Fruit fly (Drosophila melanogaster): ENCODE data around the gene Akt.

Akt gene

dm6 chr3R:16049369-16049768 lies 49.7 kb upstream of the Akt start, which contains the start of the genes IKKbeta and CG5013 (continued):
- no peak for TF ChIP-seq wek (GFP tag; optimal IDR thresholded peaks at IDR 0.05)
- TF ChIP-seq CG1024 (GFP tag; IDR thresholded peaks at IDR 0.05), result no peak
- no peak for TF ChIP-seq CG2199 (GFP tag; IDR thresholded peaks at IDR 0.05)
- no peak for TF ChIP-seq TFAM (GFP tag; optimal IDR thresholded peaks at IDR 0.05)
- no peak for TF ChIP-seq bowl (GFP tag; IDR thresholded peaks at IDR 0.05)
- TF ChIP-seq CG1603 (tag; optimal IDR thresholded peaks at IDR 0.05), result peak; percentile 73
- no peak for TF ChIP-seq CG12236 (GFP tag; optimal IDR thresholded peaks at IDR 0.05)
- TF ChIP-seq CG1647 (GFP tag; optimal IDR thresholded peaks at IDR 0.05), result no peak
- peak; percentile 26 for TF ChIP-seq az2 (GFP tag; optimal IDR thresholded peaks at IDR 0.05)
- peak; percentile 75 for TF ChIP-seq CG12659 (GFP tag; optimal IDR thresholded peaks at IDR 0.05)
- TF ChIP-seq CG17385 (GFP tag; optimal IDR thresholded peaks at IDR 0.05), result peak; percentile 7
- TF ChIP-seq CG17328 (GFP tag; IDR thresholded peaks at IDR 0.05), result no peak
- TF ChIP-seq ttk (GFP tag; IDR thresholded peaks at IDR 0.05), result no peak
- peak; percentile 29; the same call in 1 of the 2 replicates for TF ChIP-seq CG10366 (GFP tag; IDR thresholded peaks at IDR 0.05)
- peak; percentile 49 for TF ChIP-seq ind (GFP tag; optimal IDR thresholded peaks at IDR 0.05)
- peak; percentile 60 for TF ChIP-seq HLH54F (GFP tag; optimal IDR thresholded peaks at IDR 0.05)
- no peak for TF ChIP-seq CG14965 (GFP tag; optimal IDR thresholded peaks at IDR 0.05; ENCODE audit: borderline replicate concordance)
- TF ChIP-seq sqz (GFP tag; optimal IDR thresholded peaks at IDR 0.05), result no peak
- TF ChIP-seq ci (GFP tag; IDR thresholded peaks at IDR 0.05), result 0 out of 3 replicates have a peak, but pooled peaks have one; percentile 49
- no peak for TF ChIP-seq CG2202 (tag; optimal IDR thresholded peaks at IDR 0.05)
- peak; percentile 38 for TF ChIP-seq Abd-B (GFP tag; optimal IDR thresholded peaks at IDR 0.05)
- TF ChIP-seq CG8388 (GFP tag; optimal IDR thresholded peaks at IDR 0.05), result no peak
- TF ChIP-seq CG10959 (GFP tag; IDR thresholded peaks at IDR 0.05), result no peak
- TF ChIP-seq CG18262 (tag; optimal IDR thresholded peaks at IDR 0.05), result peak; percentile 40
- no peak for TF ChIP-seq danr (GFP tag; IDR thresholded peaks at IDR 0.05)
- TF ChIP-seq Taf1 (GFP tag; IDR thresholded peaks at IDR 0.05), result no peak
- 0 out of 3 replicates have a peak, but pooled peaks have one; percentile 34 for TF ChIP-seq Optix (GFP tag; IDR thresholded peaks at IDR 0.05)
- TF ChIP-seq hkb (optimal IDR thresholded peaks at IDR 0.05), result no peak
- no peak for TF ChIP-seq hkb (GFP tag; IDR thresholded peaks at IDR 0.05)
- TF ChIP-seq CG13287 (GFP tag; IDR thresholded peaks at IDR 0.05; ENCODE audit: partially characterized antibody), result peak; percentile 85
- no peak for TF ChIP-seq CG7357 (GFP tag; IDR thresholded peaks at IDR 0.05)
- no peak for TF ChIP-seq ro (GFP tag; IDR thresholded peaks at IDR 0.05)
- TF ChIP-seq wdn (GFP tag; IDR thresholded peaks at IDR 0.05), result peak; percentile 25; the same call in 1 of the 2 replicates
- TF ChIP-seq sug (tag; optimal IDR thresholded peaks at IDR 0.05), result no peak
- no peak for TF ChIP-seq usp (GFP tag; optimal IDR thresholded peaks at IDR 0.05)
- peak; percentile 67 for TF ChIP-seq CG30020 (tag; optimal IDR thresholded peaks at IDR 0.05)
- 0 out of 3 replicates have a peak, but pooled peaks have one; percentile 45 for TF ChIP-seq CG11456 (GFP tag; IDR thresholded peaks at IDR 0.05)
- peak; percentile 8 for TF ChIP-seq NfI (GFP tag; optimal IDR thresholded peaks at IDR 0.05)
- peak; percentile 39; the same call in 1 of the 3 replicates for TF ChIP-seq H15 (GFP tag; IDR thresholded peaks at IDR 0.05)
- peak; percentile 79 for TF ChIP-seq vnd (GFP tag; IDR thresholded peaks at IDR 0.05; ENCODE audit: partially characterized antibody)
- no peak for TF ChIP-seq Ssrp (tag; optimal IDR thresholded peaks at IDR 0.05)
- no peak for TF ChIP-seq CG16815 (GFP tag; optimal IDR thresholded peaks at IDR 0.05)
- no peak for TF ChIP-seq CG8290 (GFP tag; optimal IDR thresholded peaks at IDR 0.05)
- TF ChIP-seq CG8290 (tag; optimal IDR thresholded peaks at IDR 0.05), result peak in 1 of 2 experiments; percentile 55
- TF ChIP-seq CG4854 (GFP tag; optimal IDR thresholded peaks at IDR 0.05), result no peak
- TF ChIP-seq Max (GFP tag; optimal IDR thresholded peaks at IDR 0.05), result peak; percentile 57
- TF ChIP-seq Ravus (GFP tag; IDR thresholded peaks at IDR 0.05), result no peak
- peak; percentile 52; the same call in 1 of the 2 replicates for TF ChIP-seq ranshi (GFP tag; IDR thresholded peaks at IDR 0.05)
- peak; percentile 29 for TF ChIP-seq pum (GFP tag; optimal IDR thresholded peaks at IDR 0.05)
- TF ChIP-seq CG4730 (GFP tag; IDR thresholded peaks at IDR 0.05), result no peak
- no peak for TF ChIP-seq Usf (GFP tag; optimal IDR thresholded peaks at IDR 0.05)
- no peak for TF ChIP-seq Dek (tag; optimal IDR thresholded peaks at IDR 0.05)
